Worm (Caenorhabditis elegans): ENCODE results near the gene F32H5.3.

The F32H5.3 gene

DNA sequence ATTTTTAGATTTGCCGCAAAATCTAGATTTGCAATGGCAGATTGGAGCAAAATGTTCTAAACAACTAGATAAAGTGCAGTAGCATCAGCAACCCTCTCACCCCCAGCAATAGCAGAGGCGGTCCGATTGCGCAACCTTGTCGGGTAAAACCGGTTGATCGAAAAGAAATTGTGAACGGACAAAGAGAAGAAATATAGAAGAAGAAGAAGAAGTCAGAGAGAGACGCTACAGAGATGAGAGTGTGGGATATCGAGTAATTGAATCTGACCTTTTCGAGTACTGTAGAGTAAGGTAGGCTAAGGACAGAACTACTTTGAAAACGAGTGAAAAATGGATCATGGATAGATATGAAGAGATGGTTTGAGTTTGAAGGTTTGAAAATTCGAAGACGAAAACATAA is 16.7 kb downstream of the F32H5.3 start:
- TF ChIP-seq fos-1 (tag; optimal IDR thresholded peaks at IDR 0.05) (peak; percentile 24), nhr-11 (tag; optimal IDR thresholded peaks at IDR 0.05) (no peak), unc-55 (GFP tag; optimal IDR thresholded peaks at IDR 0.05) (no peak), nhr-6 (tag; optimal IDR thresholded peaks at IDR 0.05) (no peak), unc-39 (tag; optimal IDR thresholded peaks at IDR 0.05) (no peak), Y55F3AM.14 (GFP tag; optimal IDR thresholded peaks at IDR 0.05) (no peak), nhr-77 (tag; optimal IDR thresholded peaks at IDR 0.05) (no peak), R02D3.7 (tag; optimal IDR thresholded peaks at IDR 0.05) (no peak), F13H6.1 (tag; optimal IDR thresholded peaks at IDR 0.05) (peak; percentile 62), crh-2 (tag; optimal IDR thresholded peaks at IDR 0.05) (no peak), sem-4 (tag; optimal IDR thresholded peaks at IDR 0.05) (no peak), lin-13 (GFP tag; optimal IDR thresholded peaks at IDR 0.05) (peak; percentile 7), zag-1 (tag; optimal IDR thresholded peaks at IDR 0.05) (no peak), snpc-4 (tag; optimal IDR thresholded peaks at IDR 0.05) (no peak), ztf-11 (tag; optimal IDR thresholded peaks at IDR 0.05) (no peak), skn-1 (tag; optimal IDR thresholded peaks at IDR 0.05) (no peak), ceh-82 (tag; optimal IDR thresholded peaks at IDR 0.05) (no peak), C34F6.9 (tag; optimal IDR thresholded peaks at IDR 0.05) (no peak), sma-9 (GFP tag; optimal IDR thresholded peaks at IDR 0.05) (peak; percentile 43), sma-9 (tag; optimal IDR thresholded peaks at IDR 0.05) (no peak), gmeb-1 (tag; optimal IDR thresholded peaks at IDR 0.05) (no peak), mbf-1 (tag; optimal IDR thresholded peaks at IDR 0.05) (no peak), dmd-4 (tag; optimal IDR thresholded peaks at IDR 0.05) (no peak), aly-2 (tag; optimal IDR thresholded peaks at IDR 0.05) (no peak), unc-62 (GFP tag; optimal IDR thresholded peaks at IDR 0.05) (no peak), ztf-1 (GFP tag; conservative IDR thresholded peaks at IDR 0.05) (no peak), lin-11 (tag; optimal IDR thresholded peaks at IDR 0.05) (no peak), lin-39 (tag; optimal IDR thresholded peaks at IDR 0.05) (no peak), elt-1 (tag; optimal IDR thresholded peaks at IDR 0.05) (no peak), nhr-129 (tag; optimal IDR thresholded peaks at IDR 0.05) (peak; percentile 13), nhr-10 (tag; optimal IDR thresholded peaks at IDR 0.05) (no peak), peb-1 (tag; optimal IDR thresholded peaks at IDR 0.05) (no peak), sma-3 (GFP tag; optimal IDR thresholded peaks at IDR 0.05) (peak; percentile 17), ceh-16 (tag; optimal IDR thresholded peaks at IDR 0.05) (peak; percentile 68), nhr-25 (tag; optimal IDR thresholded peaks at IDR 0.05) (peak; percentile 79), blmp-1 (tag; optimal IDR thresholded peaks at IDR 0.05; ENCODE audit: insufficient read depth) (peak; percentile 22), nhr-23 (tag; optimal IDR thresholded peaks at IDR 0.05) (no peak), ama-1 (optimal IDR thresholded peaks at IDR 0.05) (no peak), lsy-2 (tag; optimal IDR thresholded peaks at IDR 0.05) (peak in 1 of 2 experiments; percentile 15), alr-1 (tag; optimal IDR thresholded peaks at IDR 0.05) (no peak), egl-27 (tag; optimal IDR thresholded peaks at IDR 0.05) (peak; percentile 59), ZK546.5 (tag; optimal IDR thresholded peaks at IDR 0.05) (no peak), nhr-12 (tag; optimal IDR thresholded peaks at IDR 0.05) (no peak), elt-3 (tag; optimal IDR thresholded peaks at IDR 0.05) (no peak), nhr-237 (tag; optimal IDR thresholded peaks at IDR 0.05) (no peak), nhr-21 (tag; optimal IDR thresholded peaks at IDR 0.05) (no peak), mdl-1 (tag; optimal IDR thresholded peaks at IDR 0.05) (no peak), ztf-4 (tag; optimal IDR thresholded peaks at IDR 0.05) (no peak), mab-5 (tag; optimal IDR thresholded peaks at IDR 0.05) (no peak)

- TF ChIP-seq mbf-1 (tag; optimal IDR thresholded peaks at IDR 0.05) = no peak
- no peak for TF ChIP-seq snpc-4 (tag; optimal IDR thresholded peaks at IDR 0.05)
- peak; percentile 25 for TF ChIP-seq F13H6.1 (tag; optimal IDR thresholded peaks at IDR 0.05)
- peak; percentile 27 for TF ChIP-seq gmeb-1 (tag; optimal IDR thresholded peaks at IDR 0.05)
- TF ChIP-seq sma-9 (GFP tag; optimal IDR thresholded peaks at IDR 0.05) = peak; percentile 51
- TF ChIP-seq sma-9 (tag; optimal IDR thresholded peaks at IDR 0.05) = no peak
- TF ChIP-seq blmp-1 (tag; optimal IDR thresholded peaks at IDR 0.05; ENCODE audit: insufficient read depth) = no peak
- TF ChIP-seq fos-1 (tag; optimal IDR thresholded peaks at IDR 0.05) = peak; percentile 55
- peak; percentile 85 for TF ChIP-seq crh-2 (tag; optimal IDR thresholded peaks at IDR 0.05)
Observed at ce11 chrV:13377130-13377529, 18.0 kb downstream of the F32H5.3 start.
